Fruit fly (Drosophila melanogaster) whole organism, embryonic: ENCODE results near the gene Blos4.

Experiments
- Bgb ChIP-seq: fragments of 200-800 bp; sonication (Bioruptor generic); IDR thresholded peaks from 2 replicates; pipeline ENCODE4 v1.3.6; 2022; ENCODE audit warnings: missing biosample characterization, missing genetic modification characterization; ENCODE audit not compliant: partially characterized antibody
- C15 ChIP-seq: fragments of 200-800 bp; sonication (Bioruptor generic); IDR thresholded peaks from 3 replicates; pipeline ENCODE4 v1.3.6; 2022; ENCODE audit warnings: missing biosample characterization, missing genetic modification characterization
- CG10321 ChIP-seq: fragments of 200-800 bp; sonication (Bioruptor generic); IDR thresholded peaks from 2 replicates; pipeline ENCODE4 v1.3.6; 2022; ENCODE audit warnings: missing biosample characterization, missing genetic modification characterization
- CG11085 ChIP-seq: fragments of 200-800 bp; sonication (Bioruptor generic); IDR thresholded peaks from 2 replicates; pipeline ENCODE4 v1.3.6; 2022; ENCODE audit warnings: missing biosample characterization, missing genetic modification characterization
- CG12155 ChIP-seq: fragments of 200-800 bp; sonication (Bioruptor generic); optimal IDR thresholded peaks from 3 replicates; lab custom pipeline; 2016; ENCODE audit warnings: missing biosample characterization, missing genetic modification characterization
- CG12391 ChIP-seq: fragments of 200-800 bp; sonication (Bioruptor generic); optimal IDR thresholded peaks from 3 replicates; lab custom pipeline; 2018; ENCODE audit warnings: missing biosample characterization, mild to moderate bottlenecking, missing genetic modification characterization, moderate library complexity
- CG12659 ChIP-seq: fragments of 200-800 bp; sonication (Bioruptor generic); optimal IDR thresholded peaks from 3 replicates; lab custom pipeline; 2017; ENCODE audit warnings: mild to moderate bottlenecking, missing biosample characterization, missing genetic modification reagents, missing genetic modification characterization
- CG15073 ChIP-seq: fragments of 200-800 bp; sonication (Bioruptor generic); optimal IDR thresholded peaks from 2 replicates; lab custom pipeline; 2016; ENCODE audit warnings: missing biosample characterization, missing genetic modification characterization
- CG17186 ChIP-seq: fragments of 200-800 bp; sonication (Bioruptor generic); optimal IDR thresholded peaks from 3 replicates; lab custom pipeline; 2017; ENCODE audit warnings: missing biosample characterization, missing genetic modification reagents, missing genetic modification characterization
- CG17359 ChIP-seq: fragments of 200-800 bp; sonication (Bioruptor generic); optimal IDR thresholded peaks from 3 replicates; lab custom pipeline; 2018; ENCODE audit warnings: missing biosample characterization, mild to moderate bottlenecking, missing genetic modification characterization, moderate library complexity
- CG31441 ChIP-seq: fragments of 200-800 bp; sonication (Bioruptor generic); IDR thresholded peaks from 2 replicates; pipeline ENCODE4 v1.3.6; 2022; ENCODE audit warnings: missing biosample characterization, missing genetic modification characterization
- CG3281 ChIP-seq: fragments of 200-800 bp; sonication (Bioruptor generic); optimal IDR thresholded peaks from 3 replicates; lab custom pipeline; 2017; ENCODE audit warnings: missing biosample characterization, mild to moderate bottlenecking, missing genetic modification characterization
- CG3726 ChIP-seq: fragments of 200-800 bp; sonication (Bioruptor generic); IDR thresholded peaks from 3 replicates; pipeline ENCODE4, ENCODE4 v1.3.6; 2022; ENCODE audit warnings: missing biosample characterization, missing genetic modification characterization
- CG4730 ChIP-seq: fragments of 200-800 bp; sonication (Bioruptor generic); IDR thresholded peaks from 2 replicates; pipeline ENCODE4 v1.3.6; 2022; ENCODE audit warnings: missing biosample characterization, missing genetic modification characterization
- CG5180 ChIP-seq: fragments of 200-800 bp; sonication (Bioruptor generic); optimal IDR thresholded peaks from 3 replicates; lab custom pipeline; 2017; ENCODE audit warnings: missing biosample characterization, missing genetic modification characterization, mild to moderate bottlenecking, moderate library complexity, missing genetic modification reagents
- CG5953 ChIP-seq: fragments of 200-800 bp; sonication (Bioruptor generic); IDR thresholded peaks from 2 replicates; pipeline ENCODE4 v1.3.6; 2022; ENCODE audit warnings: missing biosample characterization, missing genetic modification characterization
- CG6254 ChIP-seq: fragments of 200-800 bp; sonication (Bioruptor generic); optimal IDR thresholded peaks from 3 replicates; lab custom pipeline; 2017; ENCODE audit warnings: mild to moderate bottlenecking, missing biosample characterization, missing genetic modification reagents, missing genetic modification characterization
- CG6683 ChIP-seq: fragments of 200-800 bp; sonication (Bioruptor generic); optimal IDR thresholded peaks from 2 replicates; lab custom pipeline; 2017; ENCODE audit warnings: missing biosample characterization, mild to moderate bottlenecking, missing genetic modification characterization, missing genetic modification reagents
- CG7271 ChIP-seq: fragments of 200-800 bp; sonication (Bioruptor generic); optimal IDR thresholded peaks from 2 replicates; lab custom pipeline; 2018; ENCODE audit warnings: missing biosample characterization, mild to moderate bottlenecking, missing genetic modification characterization, moderate library complexity
- CG9727 ChIP-seq: fragments of 200-800 bp; sonication (Bioruptor generic); optimal IDR thresholded peaks from 3 replicates; lab custom pipeline; 2017; ENCODE audit warnings: missing biosample characterization, mild to moderate bottlenecking, missing genetic modification characterization
- Ets97D ChIP-seq: fragments of 200-800 bp; sonication (Bioruptor generic); optimal IDR thresholded peaks from 3 replicates; lab custom pipeline; 2016; ENCODE audit warnings: missing biosample characterization, missing genetic modification characterization
- Fer1 ChIP-seq: fragments of 200-800 bp; sonication (Bioruptor generic); optimal IDR thresholded peaks from 2 replicates; lab custom pipeline; 2017; ENCODE audit warnings: missing biosample characterization, mild to moderate bottlenecking, missing genetic modification characterization
- HLH3B ChIP-seq: fragments of 200-800 bp; sonication (Bioruptor generic); IDR thresholded peaks from 2 replicates; pipeline ENCODE4 v1.3.6; 2022; ENCODE audit warnings: missing biosample characterization, missing genetic modification characterization
- HLH4C ChIP-seq: fragments of 200-800 bp; sonication (Bioruptor generic); IDR thresholded peaks from 3 replicates; pipeline ENCODE4 v1.3.6; 2022; ENCODE audit warnings: missing biosample characterization, missing genetic modification characterization; ENCODE audit not compliant: partially characterized antibody
- Lim3 ChIP-seq: fragments of 200-800 bp; sonication (Bioruptor generic); IDR thresholded peaks from 2 replicates; pipeline ENCODE4 v1.3.6; 2022; ENCODE audit warnings: missing biosample characterization, missing genetic modification characterization
- Myb ChIP-seq: fragments of 200-800 bp; sonication (Bioruptor generic); optimal IDR thresholded peaks from 2 replicates; lab custom pipeline; 2016; ENCODE audit warnings: missing biosample characterization, missing genetic modification characterization
- Oaz ChIP-seq: fragments of 200-800 bp; sonication (Bioruptor generic); IDR thresholded peaks from 2 replicates; pipeline ENCODE4 v1.3.6; 2022; ENCODE audit warnings: missing biosample characterization, missing genetic modification characterization
- Taf1 ChIP-seq: fragments of 200-800 bp; sonication (Bioruptor generic); IDR thresholded peaks from 2 replicates; pipeline ENCODE4 v1.3.6; 2022; ENCODE audit warnings: missing biosample characterization, missing genetic modification characterization
- Tbp ChIP-seq: fragments of >200 bp; optimal IDR thresholded peaks from 2 replicates; lab custom pipeline; 2018; ENCODE audit warnings: missing biosample characterization, missing genetic modification characterization
- Usf ChIP-seq: fragments of 200-800 bp; sonication (Bioruptor generic); optimal IDR thresholded peaks from 2 replicates; lab custom pipeline; 2017; ENCODE audit warnings: missing genotype, missing biosample characterization, missing genetic modification characterization
- Xbp1 ChIP-seq: fragments of 200-800 bp; sonication (Bioruptor generic); optimal IDR thresholded peaks from 3 replicates; lab custom pipeline; 2016; ENCODE audit warnings: missing biosample characterization, mild to moderate bottlenecking, missing genetic modification characterization
- ash1 ChIP-seq: fragments of 200-800 bp; sonication (Bioruptor generic); optimal IDR thresholded peaks from 2 replicates; lab custom pipeline; 2018; ENCODE audit warnings: missing biosample characterization, mild to moderate bottlenecking, missing genetic modification characterization
- btn ChIP-seq: fragments of 200-800 bp; sonication (Bioruptor generic); optimal IDR thresholded peaks from 2 replicates; lab custom pipeline; 2016; ENCODE audit warnings: missing biosample characterization, missing genetic modification characterization
- cg ChIP-seq: fragments of 200-800 bp; sonication (Bioruptor generic); optimal IDR thresholded peaks from 3 replicates; lab custom pipeline; 2019; ENCODE audit warnings: missing biosample characterization, mild to moderate bottlenecking, missing genetic modification characterization, moderate library complexity
- chif ChIP-seq, 2 experiments: fragments of 200-800 bp; sonication (Bioruptor generic); optimal IDR thresholded peaks; 3 replicates each; lab custom pipeline; 2016; ENCODE audit warnings: missing biosample characterization in 2 of 2, missing genetic modification characterization in 2 of 2
- ci ChIP-seq: fragments of 200-800 bp; sonication (Bioruptor generic); IDR thresholded peaks from 3 replicates; pipeline ENCODE4 v1.3.6; 2022; ENCODE audit warnings: missing biosample characterization, missing genetic modification characterization
- crp ChIP-seq, 2 experiments: fragments of 200-800 bp; sonication (Bioruptor generic); optimal IDR thresholded peaks; 2 replicates in 1 of 2; 3 replicates in 1 of 2; lab custom pipeline; 2017; ENCODE audit warnings: missing biosample characterization in 2 of 2, missing genetic modification characterization in 2 of 2, mild to moderate bottlenecking in 1 of 2, moderate library complexity in 1 of 2
- cwo ChIP-seq: fragments of 200-800 bp; sonication (Bioruptor generic); optimal IDR thresholded peaks from 3 replicates; lab custom pipeline; 2017; ENCODE audit warnings: missing biosample characterization, missing genetic modification characterization, mild to moderate bottlenecking, moderate library complexity, missing genetic modification reagents
- dmrt11E ChIP-seq: fragments of 200-800 bp; sonication (Bioruptor generic); optimal IDR thresholded peaks from 3 replicates; lab custom pipeline; 2018; ENCODE audit warnings: missing biosample characterization, mild to moderate bottlenecking, missing genetic modification characterization, moderate library complexity
- gem ChIP-seq: fragments of 200-800 bp; sonication (Bioruptor generic); optimal IDR thresholded peaks from 2 replicates; lab custom pipeline; 2019; ENCODE audit warnings: missing biosample characterization, mild to moderate bottlenecking, missing genetic modification characterization, moderate library complexity
- lab ChIP-seq: fragments of 200-800 bp; sonication (Bioruptor generic); optimal IDR thresholded peaks from 3 replicates; lab custom pipeline; 2017; ENCODE audit warnings: missing biosample characterization, missing genetic modification characterization, mild to moderate bottlenecking, moderate library complexity, missing genetic modification reagents
- luna ChIP-seq: fragments of 200-800 bp; sonication (Bioruptor generic); optimal IDR thresholded peaks from 2 replicates; lab custom pipeline; 2016; ENCODE audit warnings: missing biosample characterization, missing genetic modification characterization
- oc ChIP-seq: fragments of 200-800 bp; sonication (Bioruptor generic); optimal IDR thresholded peaks from 2 replicates; lab custom pipeline; 2018; ENCODE audit warnings: missing biosample characterization, mild to moderate bottlenecking, missing genetic modification characterization, moderate library complexity
- pfk ChIP-seq: fragments of 200-800 bp; sonication (Bioruptor generic); optimal IDR thresholded peaks from 2 replicates; lab custom pipeline; 2018; ENCODE audit warnings: missing biosample characterization, mild to moderate bottlenecking, missing genetic modification characterization, moderate library complexity
- scrt ChIP-seq: fragments of 200-800 bp; sonication (Bioruptor generic); optimal IDR thresholded peaks from 2 replicates; lab custom pipeline; 2018; ENCODE audit warnings: missing biosample characterization, mild to moderate bottlenecking, missing genetic modification characterization, moderate library complexity
- shn ChIP-seq: fragments of 200-800 bp; sonication (Bioruptor generic); optimal IDR thresholded peaks from 3 replicates; lab custom pipeline; 2016; ENCODE audit warnings: missing biosample characterization, missing genetic modification characterization
- sob ChIP-seq: fragments of 200-800 bp; sonication (Bioruptor generic); IDR thresholded peaks from 2 replicates; pipeline ENCODE4 v1.3.6; 2022; ENCODE audit warnings: missing biosample characterization, missing genetic modification characterization
- wek ChIP-seq: fragments of 200-800 bp; sonication (Bioruptor generic); optimal IDR thresholded peaks from 3 replicates; lab custom pipeline; 2018; ENCODE audit warnings: missing biosample characterization, mild to moderate bottlenecking, missing genetic modification characterization, moderate library complexity

Gene Blos4

DNA sequence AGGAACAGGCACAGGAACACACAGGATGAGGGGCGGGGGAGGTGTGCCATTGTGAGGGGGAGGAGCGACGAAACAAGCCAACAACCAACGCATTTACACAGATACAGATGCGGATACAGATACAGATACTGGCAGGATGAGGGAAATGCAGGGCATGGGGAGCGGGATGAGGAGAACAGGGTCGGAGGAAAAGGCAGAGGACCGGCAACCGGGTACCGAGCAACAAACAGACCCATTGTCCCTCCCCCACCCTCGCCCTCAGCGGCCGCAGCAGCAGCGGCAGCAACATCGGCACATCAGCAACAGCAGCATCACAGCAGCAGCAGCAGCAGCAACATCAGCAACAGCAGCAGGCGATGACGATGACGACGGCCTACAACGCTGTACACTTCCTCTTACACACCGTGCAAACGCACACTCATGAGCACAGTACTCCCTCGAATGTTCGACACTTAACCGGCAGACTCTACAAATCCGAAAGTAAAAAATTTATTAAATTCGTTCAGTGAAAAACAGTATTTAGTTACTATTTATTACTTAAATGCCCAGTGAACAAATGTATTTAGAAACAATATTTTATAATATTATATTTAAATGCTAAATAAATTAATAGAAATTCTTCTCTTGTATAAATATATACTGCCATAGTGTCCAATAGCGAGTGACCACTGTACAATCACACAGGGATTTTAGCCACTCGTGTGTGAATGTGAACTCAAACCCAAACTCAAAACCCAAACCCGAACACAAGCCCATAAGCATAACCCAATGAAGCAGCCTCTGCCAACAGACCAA, 23.3 kb upstream of the Blos4 start (continued):
- peak; percentile 71 for TF ChIP-seq cg (GFP tag; lab: Kevin White, UChicago)
- peak; percentile 76 for TF ChIP-seq CG4730
- TF ChIP-seq chif (GFP tag; optimal IDR thresholded peaks at IDR 0.05; lab: Kevin White, UChicago), result peak in 1 of 2 experiments; percentile 20
- TF ChIP-seq Fer1 (GFP tag; lab: Kevin White, UChicago), result peak; percentile 89
- TF ChIP-seq Oaz (GFP tag; lab: Robert Waterston, UW), result peak; percentile 40
- peak; percentile 86 for TF ChIP-seq cwo (GFP tag; lab: Kevin White, UChicago)
- TF ChIP-seq CG5953 (GFP tag; lab: Robert Waterston, UW), result peak; percentile 73; the same call in 1 of the 2 replicates
- TF ChIP-seq gem (tag; lab: Kevin White, UChicago), result peak; percentile 95
- peak; percentile 94 for TF ChIP-seq CG9727 (GFP tag; lab: Kevin White, UChicago)
- TF ChIP-seq CG31441, result peak; percentile 89
- TF ChIP-seq ci, result peak; percentile 81; the same call in 2 of the 3 replicates
- peak; percentile 88 for TF ChIP-seq CG17359 (tag; lab: Kevin White, UChicago)
- no peak for TF ChIP-seq luna
- TF ChIP-seq CG3726 (GFP tag; lab: Robert Waterston, UW), result 0 out of 3 replicates have a peak, but pooled peaks have one; percentile 70
- peak; percentile 68 for TF ChIP-seq CG12155
- peak; percentile 28 for TF ChIP-seq CG17186 (GFP tag; lab: Kevin White, UChicago)
- no peak for TF ChIP-seq Ets97D
- TF ChIP-seq CG5180 (GFP tag; lab: Kevin White, UChicago), result peak; percentile 54
- TF ChIP-seq CG6683 (GFP tag; lab: Kevin White, UChicago), result peak; percentile 82
- no peak for TF ChIP-seq btn
- peak; percentile 94 for TF ChIP-seq CG12391 (tag; lab: Kevin White, UChicago)
- TF ChIP-seq Xbp1, result peak; percentile 81
- TF ChIP-seq crp (GFP tag; optimal IDR thresholded peaks at IDR 0.05; lab: Kevin White, UChicago), result peak in 1 of 2 experiments; percentile 35
- TF ChIP-seq Taf1 (GFP tag; lab: Robert Waterston, UW), result peak; percentile 56
- peak; percentile 56 for TF ChIP-seq Lim3 (GFP tag; lab: Robert Waterston, UW)
- peak; percentile 93 for TF ChIP-seq dmrt11E (tag; lab: Kevin White, UChicago)
- peak; percentile 49; the same call in 1 of the 3 replicates for TF ChIP-seq C15
- no peak for TF ChIP-seq pfk
- TF ChIP-seq scrt (GFP tag; lab: Kevin White, UChicago), result peak; percentile 79
- peak; percentile 88 for TF ChIP-seq HLH3B (GFP tag; lab: Robert Waterston, UW)
- peak; percentile 76 for TF ChIP-seq Usf (GFP tag; lab: Kevin White, UChicago)
- peak; percentile 70 for TF ChIP-seq CG6254 (GFP tag; lab: Kevin White, UChicago)
- peak; percentile 73 for TF ChIP-seq oc
- peak; percentile 67 for TF ChIP-seq sob (GFP tag; lab: Robert Waterston, UW)
- TF ChIP-seq wek (GFP tag; lab: Kevin White, UChicago), result no peak
- TF ChIP-seq Myb, result no peak
- TF ChIP-seq shn (GFP tag; lab: Kevin White, UChicago), result no peak
- peak; percentile 26; the same call in 1 of the 2 replicates for TF ChIP-seq CG10321 (GFP tag; lab: Robert Waterston, UW)
- TF ChIP-seq CG15073 (GFP tag; lab: Kevin White, UChicago), result peak; percentile 51
- TF ChIP-seq ash1, result no peak
- TF ChIP-seq HLH4C, result no peak
- no peak for TF ChIP-seq Tbp (GFP tag; lab: Kevin White, UChicago)
- peak; percentile 86 for TF ChIP-seq CG3281 (GFP tag; lab: Kevin White, UChicago)
- peak; percentile 88 for TF ChIP-seq CG12659 (GFP tag; lab: Kevin White, UChicago)
- peak; percentile 92 for TF ChIP-seq lab
- no peak; the same call in none of the 2 replicates for TF ChIP-seq CG11085 (GFP tag; lab: Robert Waterston, UW)
- TF ChIP-seq CG7271, result peak; percentile 63
- TF ChIP-seq Bgb (GFP tag; lab: Robert Waterston, UW), result no peak
